Fruit fly (Drosophila melanogaster) whole organism, larva: ENCODE measurements around the gene ND-AGGG.

ENCODE experiments used
- noc ChIP-seq: fragments of 200-800 bp; sonication (Bioruptor generic); optimal IDR thresholded peaks from 3 replicates; lab custom pipeline; 2019; ENCODE audit warnings: missing biosample characterization, mild to moderate bottlenecking, missing genetic modification characterization, moderate library complexity

ND-AGGG gene

DNA sequence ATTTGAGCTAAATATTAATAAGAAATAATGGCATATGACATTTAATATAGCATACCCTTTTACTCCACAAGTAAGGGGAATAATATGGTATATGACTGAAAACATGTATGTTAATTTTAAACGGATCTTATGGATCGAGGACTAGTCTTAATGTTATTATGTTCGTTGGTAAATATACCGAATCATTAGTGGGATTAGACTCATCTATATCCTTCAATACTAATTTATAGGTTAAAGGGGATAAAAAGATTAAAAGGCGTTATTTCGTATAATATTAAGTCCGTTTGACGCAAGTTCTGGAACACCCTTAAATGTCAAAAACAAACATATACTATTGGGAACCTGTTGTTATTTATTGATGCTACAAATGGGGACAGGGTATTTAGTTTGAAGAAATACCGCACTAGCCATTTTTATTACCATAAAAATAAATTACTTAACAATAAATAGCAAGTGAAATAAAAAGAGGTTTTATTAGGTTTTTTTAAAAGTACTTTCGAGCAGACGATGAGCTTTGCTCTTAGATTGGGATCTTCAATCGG is at the start of gene ND-AGGG:
ND-AGGG (plus strand) TSS at position 416 of the 542 bp plus-strand sequence.
- TF ChIP-seq noc (tag; lab: Kevin White, UChicago) = no peak

DNA sequence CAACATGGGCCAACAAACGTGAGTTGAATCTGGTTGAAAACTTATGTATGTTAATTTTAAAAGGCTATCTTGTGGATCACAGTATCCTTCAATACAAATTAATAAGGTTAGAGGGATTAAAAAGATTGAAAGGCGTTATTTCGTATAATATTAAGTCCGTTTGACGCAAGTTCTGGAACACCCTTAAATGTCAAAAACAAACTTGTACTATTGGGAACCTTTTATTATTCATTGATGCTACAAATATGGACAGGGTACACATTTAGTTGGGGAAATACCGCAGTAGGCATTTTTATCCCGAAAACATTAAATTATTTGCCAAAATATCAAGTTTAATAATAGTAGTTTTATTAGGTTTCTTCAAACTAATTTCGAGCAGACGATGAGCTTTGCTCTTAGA is 49.2 kb upstream of the ND-AGGG start, which contains the start of gene CG40472:
CG40472 (plus strand) TSS at position 249 of the 400 bp plus-strand sequence.
- no peak for TF ChIP-seq noc (tag; lab: Kevin White, UChicago)

DNA sequence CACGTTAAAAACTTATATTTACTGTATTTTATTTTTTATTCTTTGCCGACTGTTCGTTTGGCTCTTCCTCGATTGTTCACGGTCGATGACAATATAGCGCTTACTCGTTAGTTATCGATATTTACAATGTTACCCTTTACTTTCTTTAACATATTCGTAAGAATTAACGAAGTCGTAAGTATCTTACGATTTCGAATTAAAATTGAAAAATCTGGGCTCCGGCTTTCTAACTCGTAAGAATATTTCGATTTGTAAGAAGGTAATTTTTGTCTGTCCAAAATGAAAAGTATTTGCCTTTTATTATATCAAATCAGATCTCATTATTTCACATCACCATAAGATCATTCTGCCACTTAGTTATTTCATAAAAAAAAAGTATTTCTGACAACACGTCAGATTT is 1.1 kb upstream of the ND-AGGG start:
- no peak for TF ChIP-seq noc (tag; lab: Kevin White, UChicago)
